Worm (Caenorhabditis elegans): ENCODE measurements around the gene col-130.
A peak's percentile ranks its signal among the peaks of the same experiment; 100 is the strongest.

Gene col-130

ce11 chrIV:12416629-12417404 lies 11.5 kb downstream of the col-130 start (continued):
- TF ChIP-seq pha-4 (GFP tag; IDR thresholded peaks at IDR 0.05): no peak; the same call in 1 of the 2 replicates
- no peak for TF ChIP-seq pha-4 (tag; optimal IDR thresholded peaks at IDR 0.05)
- TF ChIP-seq Y48G9A.11 (GFP tag; IDR thresholded peaks at IDR 0.05): peak; percentile 28; the same call in 1 of the 2 replicates
- TF ChIP-seq nhr-10 (tag; optimal IDR thresholded peaks at IDR 0.05): no peak
- peak; percentile 72 for TF ChIP-seq F26F4.8 (GFP tag; conservative IDR thresholded peaks at IDR 0.05)
- TF ChIP-seq sdz-12 (GFP tag; optimal IDR thresholded peaks at IDR 0.05): peak; percentile 21
- TF ChIP-seq mep-1 (tag; optimal IDR thresholded peaks at IDR 0.05): peak; percentile 21
- TF ChIP-seq saeg-2 (GFP tag; IDR thresholded peaks at IDR 0.05): no peak
- peak; percentile 20 for TF ChIP-seq nhr-48 (tag; optimal IDR thresholded peaks at IDR 0.05)
- no peak for TF ChIP-seq aly-2 (tag; optimal IDR thresholded peaks at IDR 0.05)
- no peak for TF ChIP-seq nhr-6 (tag; optimal IDR thresholded peaks at IDR 0.05)
- peak; percentile 73 for TF ChIP-seq egl-43 (GFP tag; IDR thresholded peaks at IDR 0.05)
- 0 out of 2 replicates have a peak, but pooled peaks have one; percentile 5 for TF ChIP-seq arid-1 (GFP tag; conservative IDR thresholded peaks at IDR 0.05)
- TF ChIP-seq ZK546.5 (tag; optimal IDR thresholded peaks at IDR 0.05): no peak
- TF ChIP-seq aha-1 (tag): peak; percentile 20
- TF ChIP-seq F10B5.3 (tag; optimal IDR thresholded peaks at IDR 0.05): no peak
- no peak for TF ChIP-seq nhr-237 (tag; optimal IDR thresholded peaks at IDR 0.05)
- TF ChIP-seq set-16 (GFP tag; IDR thresholded peaks at IDR 0.05): no peak
- peak; percentile 62; the same call in 1 of the 2 replicates for TF ChIP-seq nhr-41 (GFP tag; IDR thresholded peaks at IDR 0.05)
- TF ChIP-seq dmd-8 (GFP tag; IDR thresholded peaks at IDR 0.05): peak; percentile 42; the same call in 1 of the 2 replicates
- peak; percentile 50 for TF ChIP-seq spr-1 (tag; optimal IDR thresholded peaks at IDR 0.05)
- no peak for TF ChIP-seq Y75B8A.6 (GFP tag; IDR thresholded peaks at IDR 0.05)
- peak in 1 of 2 experiments; percentile 91 for TF ChIP-seq unc-62 (GFP tag; optimal IDR thresholded peaks at IDR 0.05 in 1 of 2)
- no peak for TF ChIP-seq unc-62 (tag; optimal IDR thresholded peaks at IDR 0.05)
- no peak for TF ChIP-seq F37D6.2 (tag; optimal IDR thresholded peaks at IDR 0.05)
- no peak for TF ChIP-seq lsy-2 (tag; optimal IDR thresholded peaks at IDR 0.05)
- peak; percentile 19 for TF ChIP-seq gei-8 (GFP tag; optimal IDR thresholded peaks at IDR 0.05)
- TF ChIP-seq daf-19 (GFP tag; conservative IDR thresholded peaks at IDR 0.05): peak; percentile 63; the same call in 1 of the 2 replicates
- TF ChIP-seq hlh-11 (tag; optimal IDR thresholded peaks at IDR 0.05): peak; percentile 19
- TF ChIP-seq nhr-11 (tag; optimal IDR thresholded peaks at IDR 0.05): no peak
- TF ChIP-seq lin-15B (tag; optimal IDR thresholded peaks at IDR 0.05): no peak
- no peak for TF ChIP-seq daf-12 (tag; optimal IDR thresholded peaks at IDR 0.05)
- TF ChIP-seq daf-16 (GFP tag; optimal IDR thresholded peaks at IDR 0.05): peak in 1 of 2 experiments; percentile 31
- TF ChIP-seq daf-16 (tag; optimal IDR thresholded peaks at IDR 0.05): peak; percentile 45
- TF ChIP-seq lin-38 (GFP tag; IDR thresholded peaks at IDR 0.05): peak; percentile 64; the same call in 1 of the 2 replicates
- TF ChIP-seq ceh-82 (tag; optimal IDR thresholded peaks at IDR 0.05): no peak
- no peak for TF ChIP-seq ama-1 (optimal IDR thresholded peaks at IDR 0.05)
- TF ChIP-seq F44E2.7 (GFP tag; IDR thresholded peaks at IDR 0.05): 0 out of 2 replicates have a peak, but pooled peaks have one; percentile 5
- TF ChIP-seq tag-97 (GFP tag; IDR thresholded peaks at IDR 0.05): no peak
- TF ChIP-seq zfp-2 (tag; optimal IDR thresholded peaks at IDR 0.05): no peak
- TF ChIP-seq vab-7 (GFP tag; IDR thresholded peaks at IDR 0.05): peak; percentile 13; the same call in 1 of the 2 replicates
- TF ChIP-seq madf-9 (GFP tag; conservative IDR thresholded peaks at IDR 0.05): 0 out of 2 replicates have a peak, but pooled peaks have one; percentile 8
- TF ChIP-seq ceh-20 (GFP tag; IDR thresholded peaks at IDR 0.05): 0 out of 2 replicates have a peak, but pooled peaks have one; percentile 14
- TF ChIP-seq ceh-32 (tag; optimal IDR thresholded peaks at IDR 0.05; ENCODE audit: poor library complexity): no peak
- peak; percentile 56 for TF ChIP-seq mes-2 (tag; optimal IDR thresholded peaks at IDR 0.05; ENCODE audit: poor library complexity, severe bottlenecking)
- TF ChIP-seq nhr-102 (tag; optimal IDR thresholded peaks at IDR 0.05): no peak
